Worm (Caenorhabditis elegans) whole organism, late embryonic: ENCODE data around the gene T28A11.16.

Source experiments
- F13H6.1 ChIP-seq: sonication (generic microtip); optimal IDR thresholded peaks from 2 replicates; lab custom pipeline; 2016; ENCODE audit warnings: missing genetic modification characterization, missing compliant biosample characterization
- ceh-45 ChIP-seq: fragments of 200-800 bp; sonication (Bioruptor generic); IDR thresholded peaks from 2 replicates; pipeline ENCODE4 v1.3.6; 2022; ENCODE audit warnings: missing genetic modification reagents, missing genetic modification characterization, missing compliant biosample characterization
- fkh-10 ChIP-seq: fragments of 150-350 bp; optimal IDR thresholded peaks from 2 replicates; lab custom pipeline; 2014; ENCODE audit warnings: missing biosample characterization, missing genetic modification reagents, missing genetic modification characterization
- madf-2 ChIP-seq: sonication (generic microtip); optimal IDR thresholded peaks from 2 replicates; lab custom pipeline; 2017; ENCODE audit warnings: missing genetic modification characterization, missing compliant biosample characterization
- nfya-1 ChIP-seq: sonication (generic microtip); optimal IDR thresholded peaks from 2 replicates; lab custom pipeline; 2017; ENCODE audit warnings: missing genetic modification characterization, mild to moderate bottlenecking, missing compliant biosample characterization, antibody characterized with exemption, moderate library complexity
- nhr-11 ChIP-seq: fragments of 150-350 bp; optimal IDR thresholded peaks from 2 replicates; lab custom pipeline; 2014; ENCODE audit warnings: missing biosample characterization, missing genetic modification characterization
- pag-3 ChIP-seq: sonication (generic microtip); optimal IDR thresholded peaks from 2 replicates; lab custom pipeline; 2016; ENCODE audit warnings: missing compliant biosample characterization, missing genetic modification characterization, borderline replicate concordance
- pat-9 ChIP-seq: fragments of 200-800 bp; sonication (Bioruptor generic); optimal IDR thresholded peaks from 2 replicates; lab custom pipeline; 2018; ENCODE audit warnings: mild to moderate bottlenecking, missing genetic modification characterization, moderate library complexity, missing compliant biosample characterization
- rnt-1 ChIP-seq: sonication (generic microtip); optimal IDR thresholded peaks from 2 replicates; lab custom pipeline; 2016; ENCODE audit warnings: missing genetic modification characterization, missing compliant biosample characterization
- sox-4 ChIP-seq: sonication (generic microtip); optimal IDR thresholded peaks from 2 replicates; lab custom pipeline; 2017; ENCODE audit warnings: mild to moderate bottlenecking, missing genetic modification characterization, inconsistent platforms, missing compliant biosample characterization
- zip-5 ChIP-seq: sonication (generic microtip); optimal IDR thresholded peaks from 2 replicates; lab custom pipeline; 2016; ENCODE audit warnings: missing genetic modification characterization, missing compliant biosample characterization
- ztf-16 ChIP-seq: sonication (generic microtip); optimal IDR thresholded peaks from 2 replicates; lab custom pipeline; 2017; ENCODE audit warnings: missing genetic modification characterization, missing compliant biosample characterization

- no peak for TF ChIP-seq sox-4 (tag; lab: Kevin White, UChicago)
- TF ChIP-seq ztf-16 (tag; lab: Kevin White, UChicago), result no peak
- TF ChIP-seq pag-3 (tag; lab: Kevin White, UChicago), result no peak
- no peak for TF ChIP-seq pat-9 (tag; lab: Kevin White, UChicago)
- TF ChIP-seq nfya-1, result no peak
- no peak for TF ChIP-seq ceh-45
- TF ChIP-seq nhr-11 (tag; lab: Kevin White, UChicago), result no peak
- no peak for TF ChIP-seq rnt-1 (tag; lab: Kevin White, UChicago)
- TF ChIP-seq madf-2 (tag; lab: Kevin White, UChicago), result no peak
- TF ChIP-seq F13H6.1, result no peak
- TF ChIP-seq zip-5 (tag; lab: Kevin White, UChicago), result no peak
- TF ChIP-seq fkh-10, result no peak
These were observed 38.7 kb upstream of the T28A11.16 start, which contains the start of gene srx-122 for ce11 chrV:3297764-3298163.
